Worm (Caenorhabditis elegans) whole organism, mixed stage, embryonic: Measurements from ENCODE around the gene tmed-4.

Source experiments
- blmp-1 ChIP-seq: fragments of 150-350 bp; optimal IDR thresholded peaks from 2 replicates; lab custom pipeline; 2014; ENCODE audit warnings: missing biosample characterization, missing genetic modification characterization
- ces-1 ChIP-seq: fragments of 150-350 bp; optimal IDR thresholded peaks from 2 replicates; lab custom pipeline; 2014; ENCODE audit warnings: missing biosample characterization, missing genetic modification reagents, missing genetic modification characterization
- elt-1 ChIP-seq: sonication (generic microtip); optimal IDR thresholded peaks from 2 replicates; lab custom pipeline; 2017; ENCODE audit warnings: missing genetic modification characterization, mild to moderate bottlenecking, missing compliant biosample characterization, antibody characterized with exemption, moderate library complexity, borderline replicate concordance; ENCODE audit not compliant: insufficient read depth
- mep-1 ChIP-seq: fragments of 150-350 bp; optimal IDR thresholded peaks from 2 replicates; lab custom pipeline; 2017; ENCODE audit warnings: missing biosample characterization, missing genetic modification reagents, missing genetic modification characterization, inconsistent platforms
- nhr-12 ChIP-seq: fragments of 150-350 bp; optimal IDR thresholded peaks from 2 replicates; lab custom pipeline; 2014; ENCODE audit warnings: missing biosample characterization, missing genetic modification characterization
- nhr-2 ChIP-seq: fragments of 150-350 bp; optimal IDR thresholded peaks from 2 replicates; lab custom pipeline; 2014; ENCODE audit warnings: missing biosample characterization, missing genetic modification characterization
- pha-4 ChIP-seq: fragments of 150-350 bp; optimal IDR thresholded peaks from 2 replicates; lab custom pipeline; 2018; ENCODE audit warnings: missing biosample characterization, missing genetic modification reagents, missing genetic modification characterization
- snpc-4 ChIP-seq: fragments of 150-350 bp; optimal IDR thresholded peaks from 2 replicates; lab custom pipeline; 2014; ENCODE audit warnings: missing biosample characterization, missing genetic modification characterization
- unc-62 ChIP-seq: fragments of 150-350 bp; optimal IDR thresholded peaks from 2 replicates; lab custom pipeline; 2014; ENCODE audit warnings: missing biosample characterization, missing genetic modification reagents, missing genetic modification characterization

DNA sequence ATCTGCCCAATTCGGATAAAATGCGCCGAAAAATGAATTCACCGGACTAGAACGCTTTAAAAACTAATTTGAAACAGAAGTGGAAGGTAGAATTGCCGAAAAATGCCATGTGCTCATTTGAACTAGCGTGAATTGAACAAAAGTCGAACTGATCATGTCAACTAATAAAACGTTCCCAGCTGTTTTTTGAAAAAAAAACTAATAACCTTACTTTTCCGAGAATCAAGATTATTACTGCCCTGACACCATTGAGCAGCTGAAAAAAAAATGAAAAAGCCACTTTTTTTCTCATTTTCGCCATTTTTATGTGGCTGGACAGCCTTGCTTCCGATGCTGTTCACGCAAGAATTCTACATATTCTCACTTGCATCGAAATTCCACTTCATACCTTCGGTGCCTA lies 24.1 kb upstream of the tmed-4 start, which contains the start of gene srh-173:
- TF ChIP-seq pha-4 (no peak), nhr-12 (tag; lab: Kevin White, UChicago) (no peak), unc-62 (GFP tag; lab: Kevin White, UChicago) (no peak), blmp-1 (tag; lab: Kevin White, UChicago) (no peak), elt-1 (tag; lab: Kevin White, UChicago) (no peak), snpc-4 (tag; lab: Kevin White, UChicago) (no peak), ces-1 (GFP tag; lab: Kevin White, UChicago) (no peak), nhr-2 (tag; lab: Kevin White, UChicago) (no peak), mep-1 (no peak)
